Fruit fly (Drosophila melanogaster) S2 (cell line): ENCODE results near the gene CG43230.

Source experiments
- CG8478 ChIP-seq: fragments of >200 bp; optimal IDR thresholded peaks from 2 replicates; lab custom pipeline; 2018
- CTCF ChIP-seq, 2 experiments: fragments of >200 bp; optimal IDR thresholded peaks; 2 replicates each; lab custom pipeline; 2018

- no peak for TF ChIP-seq CG8478 (lab: Kevin White, UChicago)
- no peak for TF ChIP-seq CTCF (optimal IDR thresholded peaks at IDR 0.05; lab: Kevin White, UChicago)
Observed at dm6 chr2L:15214922-15215321, at the start of gene CG43230.
